Fruit fly (Drosophila melanogaster): ENCODE results near the gene CG7011.

CG7011 gene

dm6 chr3L:15169795-15170194 is 6.4 kb upstream of the CG7011 start:
- TF ChIP-seq net (GFP tag; optimal IDR thresholded peaks at IDR 0.05) (no peak), OdsH (GFP tag; optimal IDR thresholded peaks at IDR 0.05) (no peak), CG10631 (GFP tag; optimal IDR thresholded peaks at IDR 0.05) (no peak), Eip78C (GFP tag) (no peak), achi (GFP tag; optimal IDR thresholded peaks at IDR 0.05) (no peak), fkh (GFP tag; optimal IDR thresholded peaks at IDR 0.05) (peak; percentile 46), acj6 (GFP tag; optimal IDR thresholded peaks at IDR 0.05) (no peak)

dm6 chr3L:15169010-15169409 is 5.6 kb upstream of the CG7011 start:
- TF ChIP-seq CG6792 (GFP tag; optimal IDR thresholded peaks at IDR 0.05) (no peak), CG11294 (GFP tag; IDR thresholded peaks at IDR 0.05) (no peak)

- TF ChIP-seq CG3919 (GFP tag; optimal IDR thresholded peaks at IDR 0.05) (no peak), spab (GFP tag; optimal IDR thresholded peaks at IDR 0.05) (no peak)
Measured at dm6 chr3L:15162988-15163387, 440 bp downstream of the CG7011 start.

- TF ChIP-seq Sox102F (GFP tag; optimal IDR thresholded peaks at IDR 0.05) (no peak), Sox14 (GFP tag; optimal IDR thresholded peaks at IDR 0.05) (no peak)
Measured at dm6 chr3L:15162005-15162404, 1.4 kb downstream of the CG7011 start.

- TF ChIP-seq CG6276 (GFP tag; optimal IDR thresholded peaks at IDR 0.05) (no peak), CG31627 (GFP tag; optimal IDR thresholded peaks at IDR 0.05) (no peak), Hr38 (GFP tag; optimal IDR thresholded peaks at IDR 0.05) (no peak), CG8119 (GFP tag; IDR thresholded peaks at IDR 0.05) (no peak), esn (GFP tag; optimal IDR thresholded peaks at IDR 0.05) (peak; percentile 9), Eip78C (GFP tag) (peak; percentile 59), achi (GFP tag; optimal IDR thresholded peaks at IDR 0.05) (peak; percentile 100)
Measured at dm6 chr3L:15161549-15161948, 1.9 kb downstream of the CG7011 start, which contains the start of gene CG6878. Gene CG6878 (plus strand): TSS chr3L:15161817.

dm6 chr3L:15158330-15159114 is 4.9 kb downstream of the CG7011 start, which contains the start of the genes Msh6 and Prp31:
Gene Msh6 (minus strand): TSS chr3L:15158562.
Gene Prp31 (plus strand): TSS chr3L:15159100.
- TF ChIP-seq CG6854 (GFP tag; optimal IDR thresholded peaks at IDR 0.05): no peak
- no peak for TF ChIP-seq Met (GFP tag; optimal IDR thresholded peaks at IDR 0.05)
- TF ChIP-seq CG7368 (GFP tag; optimal IDR thresholded peaks at IDR 0.05): no peak
- peak; percentile 16 for TF ChIP-seq Blimp-1 (GFP tag; optimal IDR thresholded peaks at IDR 0.05)
- no peak for TF ChIP-seq CG6808 (GFP tag; optimal IDR thresholded peaks at IDR 0.05)
- TF ChIP-seq CG32006 (GFP tag; optimal IDR thresholded peaks at IDR 0.05): peak; percentile 79
- no peak for TF ChIP-seq CG10631 (GFP tag; optimal IDR thresholded peaks at IDR 0.05)
- no peak for TF ChIP-seq CG6792 (GFP tag; optimal IDR thresholded peaks at IDR 0.05)
- no peak for TF ChIP-seq Hr4 (GFP tag; optimal IDR thresholded peaks at IDR 0.05)
- TF ChIP-seq CG8319 (GFP tag; optimal IDR thresholded peaks at IDR 0.05): peak; percentile 47
- peak; percentile 47; the same call in 2 of the 3 replicates for TF ChIP-seq eg (GFP tag; IDR thresholded peaks at IDR 0.05)
- no peak for TF ChIP-seq CG9139 (GFP tag; optimal IDR thresholded peaks at IDR 0.05)
- TF ChIP-seq CG11902 (GFP tag; optimal IDR thresholded peaks at IDR 0.05): peak; percentile 66
- peak; percentile 76 for TF ChIP-seq Sox15 (GFP tag; optimal IDR thresholded peaks at IDR 0.05)
- peak; percentile 74 for TF ChIP-seq topi (GFP tag; optimal IDR thresholded peaks at IDR 0.05)
- TF ChIP-seq Sox14 (GFP tag; optimal IDR thresholded peaks at IDR 0.05): peak; percentile 73
- TF ChIP-seq salr (GFP tag; optimal IDR thresholded peaks at IDR 0.05): no peak
- TF ChIP-seq fkh (GFP tag; optimal IDR thresholded peaks at IDR 0.05): no peak
- no peak for TF ChIP-seq pdm3 (GFP tag; optimal IDR thresholded peaks at IDR 0.05)
- no peak for TF ChIP-seq vri (GFP tag; optimal IDR thresholded peaks at IDR 0.05)
- TF ChIP-seq spab (GFP tag; optimal IDR thresholded peaks at IDR 0.05): no peak
- no peak for TF ChIP-seq Smox (GFP tag; optimal IDR thresholded peaks at IDR 0.05)
- TF ChIP-seq net (GFP tag; optimal IDR thresholded peaks at IDR 0.05): no peak
- TF ChIP-seq CG11294 (GFP tag; IDR thresholded peaks at IDR 0.05): peak; percentile 41; the same call in 1 of the 2 replicates
- TF ChIP-seq Hr39 (GFP tag; optimal IDR thresholded peaks at IDR 0.05): peak; percentile 84
- no peak for TF ChIP-seq CG10669 (GFP tag; optimal IDR thresholded peaks at IDR 0.05)
- TF ChIP-seq Eip75B (GFP tag; optimal IDR thresholded peaks at IDR 0.05): no peak
- no peak for TF ChIP-seq Eip78C (GFP tag)
- TF ChIP-seq fd85E (GFP tag; optimal IDR thresholded peaks at IDR 0.05): no peak
- TF ChIP-seq ss (GFP tag; optimal IDR thresholded peaks at IDR 0.05): no peak
- TF ChIP-seq CG3919 (GFP tag; optimal IDR thresholded peaks at IDR 0.05): no peak
